Worm (Caenorhabditis elegans) whole organism, late embryonic: ENCODE measurements around the gene unc-82.

Experiments
- F13H6.1 ChIP-seq: sonication (generic microtip); optimal IDR thresholded peaks from 2 replicates; lab custom pipeline; 2016; ENCODE audit warnings: missing genetic modification characterization, missing compliant biosample characterization
- K02D7.2 ChIP-seq: sonication (generic microtip); optimal IDR thresholded peaks from 2 replicates; lab custom pipeline; 2017; ENCODE audit warnings: mild to moderate bottlenecking, missing genetic modification characterization, missing compliant biosample characterization
- ceh-14 ChIP-seq: sonication (generic microtip); optimal IDR thresholded peaks from 2 replicates; lab custom pipeline; 2016; ENCODE audit warnings: missing genotype, missing genetic modification characterization, missing compliant biosample characterization
- ceh-31 ChIP-seq: sonication (generic microtip); optimal IDR thresholded peaks from 2 replicates; lab custom pipeline; 2016; ENCODE audit warnings: missing genetic modification characterization, missing compliant biosample characterization
- ceh-9 ChIP-seq: sonication (generic microtip); optimal IDR thresholded peaks from 2 replicates; lab custom pipeline; 2016; ENCODE audit warnings: mild to moderate bottlenecking, missing genetic modification characterization, inconsistent platforms, missing compliant biosample characterization
- eyg-1 ChIP-seq: sonication (generic microtip); optimal IDR thresholded peaks from 2 replicates; lab custom pipeline; 2016; ENCODE audit warnings: missing genotype, missing genetic modification characterization, missing compliant biosample characterization
- nhr-11 ChIP-seq: fragments of 150-350 bp; optimal IDR thresholded peaks from 2 replicates; lab custom pipeline; 2014; ENCODE audit warnings: missing biosample characterization, missing genetic modification characterization
- nhr-232 ChIP-seq: sonication (generic microtip); optimal IDR thresholded peaks from 2 replicates; lab custom pipeline; 2016; ENCODE audit warnings: missing genetic modification characterization, missing compliant biosample characterization
- pqm-1 ChIP-seq: sonication (generic microtip); optimal IDR thresholded peaks from 2 replicates; lab custom pipeline; 2016; ENCODE audit warnings: missing genetic modification characterization, missing compliant biosample characterization
- ref-2 ChIP-seq: sonication (generic microtip); optimal IDR thresholded peaks from 2 replicates; lab custom pipeline; 2016; ENCODE audit warnings: missing genetic modification characterization, missing compliant biosample characterization
- rnt-1 ChIP-seq: sonication (generic microtip); optimal IDR thresholded peaks from 2 replicates; lab custom pipeline; 2016; ENCODE audit warnings: missing genetic modification characterization, missing compliant biosample characterization

DNA sequence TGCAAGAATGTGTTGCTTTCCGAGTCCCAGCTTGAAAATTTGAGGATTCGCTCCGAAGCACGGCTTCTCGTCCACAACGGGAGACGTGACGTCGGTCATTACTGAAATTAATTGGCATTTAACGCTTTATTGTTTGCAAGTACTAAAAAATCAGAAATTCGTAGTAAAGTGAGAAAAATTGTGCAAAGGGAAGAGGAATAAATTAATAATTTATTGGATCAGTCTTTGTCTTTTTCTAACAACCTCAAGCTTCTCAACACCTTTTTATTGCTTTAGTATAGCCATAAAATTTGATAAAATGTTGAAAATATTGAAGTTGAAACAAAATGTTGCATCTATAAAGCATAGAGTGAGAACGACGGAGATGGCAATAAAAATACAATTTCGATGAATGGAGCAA lies 27.0 kb downstream of the unc-82 start, which contains the start of gene tes-1:
- TF ChIP-seq nhr-11 (tag; lab: Kevin White, UChicago) (no peak), ref-2 (no peak), nhr-232 (tag; lab: Kevin White, UChicago) (no peak), ceh-9 (tag; lab: Kevin White, UChicago) (no peak), rnt-1 (tag; lab: Kevin White, UChicago) (no peak), pqm-1 (no peak), eyg-1 (tag; lab: Kevin White, UChicago) (no peak), K02D7.2 (tag; lab: Kevin White, UChicago) (no peak), F13H6.1 (tag; lab: Kevin White, UChicago) (no peak), ceh-31 (tag; lab: Kevin White, UChicago) (no peak), ceh-14 (tag; lab: Kevin White, UChicago) (no peak)
